Worm (Caenorhabditis elegans) whole organism, L3 larva: Measurements from ENCODE around the gene W06D11.3.

ENCODE experiments used
- R02D3.7 ChIP-seq: fragments of 150-350 bp; optimal IDR thresholded peaks from 2 replicates; lab custom pipeline; 2014; ENCODE audit warnings: missing biosample characterization, missing genetic modification characterization
- aly-2 ChIP-seq: fragments of 150-350 bp; optimal IDR thresholded peaks from 2 replicates; lab custom pipeline; 2014; ENCODE audit warnings: missing biosample characterization, missing genetic modification characterization
- ama-1 ChIP-seq: fragments of 150-350 bp; optimal IDR thresholded peaks from 2 replicates; lab custom pipeline; 2018
- ceh-28 ChIP-seq: fragments of 150-350 bp; optimal IDR thresholded peaks from 2 replicates; lab custom pipeline; 2014; ENCODE audit warnings: missing biosample characterization, missing genetic modification reagents, missing genetic modification characterization
- ceh-82 ChIP-seq: fragments of 150-350 bp; optimal IDR thresholded peaks from 2 replicates; lab custom pipeline; 2014; ENCODE audit warnings: missing biosample characterization, missing genetic modification characterization
- ceh-9 ChIP-seq: sonication (generic microtip); optimal IDR thresholded peaks from 2 replicates; lab custom pipeline; 2018; ENCODE audit warnings: missing biosample characterization, missing genetic modification characterization
- egl-27 ChIP-seq: sonication (generic microtip); optimal IDR thresholded peaks from 4 replicates; lab custom pipeline; 2017; ENCODE audit warnings: missing biosample characterization, missing genetic modification reagents, missing genetic modification characterization
- egl-5 ChIP-seq: fragments of 150-350 bp; optimal IDR thresholded peaks from 2 replicates; lab custom pipeline; 2017; ENCODE audit warnings: missing biosample characterization, missing genetic modification reagents, missing genetic modification characterization, inconsistent platforms
- elt-2 ChIP-seq: sonication (generic microtip); optimal IDR thresholded peaks from 2 replicates; lab custom pipeline; 2016; ENCODE audit warnings: missing genetic modification reagents, mild to moderate bottlenecking, missing genetic modification characterization, missing compliant biosample characterization
- elt-3 ChIP-seq, 3 experiments: fragments of 150-350 bp in 1 of 3; sonication (generic microtip) in 2 of 3; optimal IDR thresholded peaks; 2 replicates in 2 of 3; 4 replicates in 1 of 3; lab custom pipeline; 2014 to 2017; ENCODE audit warnings: missing biosample characterization in 3 of 3, missing genetic modification characterization in 3 of 3
- eor-1 ChIP-seq, 2 experiments: fragments of 150-350 bp; optimal IDR thresholded peaks; 2 replicates each; lab custom pipeline; 2014 to 2018; ENCODE audit warnings: missing biosample characterization in 2 of 2, missing genetic modification characterization in 2 of 2
- fkh-10 ChIP-seq: sonication (generic microtip); optimal IDR thresholded peaks from 2 replicates; lab custom pipeline; 2017; ENCODE audit warnings: missing biosample characterization, missing genetic modification reagents, missing genetic modification characterization
- fkh-2 ChIP-seq: fragments of 150-350 bp; optimal IDR thresholded peaks from 2 replicates; lab custom pipeline; 2014; ENCODE audit warnings: missing biosample characterization, missing genetic modification reagents, missing genetic modification characterization
- fos-1 ChIP-seq: fragments of 150-350 bp; optimal IDR thresholded peaks from 2 replicates; lab custom pipeline; 2014; ENCODE audit warnings: missing biosample characterization, missing genetic modification characterization
- jun-1 ChIP-seq: fragments of 150-350 bp; optimal IDR thresholded peaks from 2 replicates; lab custom pipeline; 2014; ENCODE audit warnings: missing biosample characterization, missing genetic modification reagents, missing genetic modification characterization
- lin-15B ChIP-seq: fragments of 150-350 bp; optimal IDR thresholded peaks from 2 replicates; lab custom pipeline; 2014; ENCODE audit warnings: missing biosample characterization, missing genetic modification characterization
- lin-39 ChIP-seq: fragments of 150-350 bp; optimal IDR thresholded peaks from 2 replicates; lab custom pipeline; 2018; ENCODE audit warnings: missing biosample characterization, missing genetic modification reagents, missing genetic modification characterization
- lsy-12 ChIP-seq: sonication (generic microtip); optimal IDR thresholded peaks from 2 replicates; lab custom pipeline; 2016; ENCODE audit warnings: mild to moderate bottlenecking, missing genetic modification characterization, missing compliant biosample characterization
- mdl-1 ChIP-seq: fragments of 150-350 bp; optimal IDR thresholded peaks from 2 replicates; lab custom pipeline; 2014; ENCODE audit warnings: missing biosample characterization, missing genetic modification characterization
- mml-1 ChIP-seq: fragments of 150-350 bp; sonication (generic microtip); optimal IDR thresholded peaks from 3 replicates; lab custom pipeline; 2014; ENCODE audit warnings: missing biosample characterization, missing genetic modification characterization
- nhr-11 ChIP-seq: fragments of 150-350 bp; optimal IDR thresholded peaks from 2 replicates; lab custom pipeline; 2014; ENCODE audit warnings: missing biosample characterization, missing genetic modification characterization
- nhr-12 ChIP-seq: fragments of 150-350 bp; optimal IDR thresholded peaks from 2 replicates; lab custom pipeline; 2014; ENCODE audit warnings: missing biosample characterization, missing genetic modification characterization
- nhr-23 ChIP-seq: fragments of 150-350 bp; optimal IDR thresholded peaks from 2 replicates; lab custom pipeline; 2014; ENCODE audit warnings: missing biosample characterization, missing genetic modification reagents, missing genetic modification characterization
- nhr-237 ChIP-seq: fragments of 150-350 bp; optimal IDR thresholded peaks from 2 replicates; lab custom pipeline; 2014; ENCODE audit warnings: missing biosample characterization, missing genetic modification characterization
- nhr-25 ChIP-seq: sonication (generic microtip); optimal IDR thresholded peaks from 2 replicates; lab custom pipeline; 2017; ENCODE audit warnings: missing biosample characterization, missing genetic modification characterization
- nhr-43 ChIP-seq: sonication (generic microtip); optimal IDR thresholded peaks from 2 replicates; lab custom pipeline; 2016; ENCODE audit warnings: mild to moderate bottlenecking, missing genetic modification characterization, missing compliant biosample characterization; ENCODE audit not compliant: poor library complexity, severe bottlenecking
- nhr-76 ChIP-seq: fragments of 150-350 bp; sonication (generic microtip); optimal IDR thresholded peaks from 5 replicates; lab custom pipeline; 2014; ENCODE audit warnings: missing biosample characterization, missing genetic modification characterization
- pqm-1 ChIP-seq: fragments of 150-350 bp; optimal IDR thresholded peaks from 2 replicates; lab custom pipeline; 2017; ENCODE audit warnings: missing biosample characterization, missing genetic modification characterization, inconsistent platforms
- sea-2 ChIP-seq: fragments of 150-350 bp; sonication (generic microtip); optimal IDR thresholded peaks from 4 replicates; lab custom pipeline; 2014; ENCODE audit warnings: missing biosample characterization, missing genetic modification reagents, missing genetic modification characterization
- skn-1 ChIP-seq: fragments of 150-350 bp; optimal IDR thresholded peaks from 2 replicates; lab custom pipeline; 2014; ENCODE audit warnings: missing biosample characterization, missing genetic modification characterization
- tbx-2 ChIP-seq: sonication (generic microtip); optimal IDR thresholded peaks from 2 replicates; lab custom pipeline; 2016; ENCODE audit warnings: mild to moderate bottlenecking, missing genetic modification characterization, missing compliant biosample characterization
- unc-39 ChIP-seq: sonication (generic microtip); optimal IDR thresholded peaks from 4 replicates; lab custom pipeline; 2017; ENCODE audit warnings: missing biosample characterization, missing genetic modification characterization
- unc-62 ChIP-seq: fragments of 150-350 bp; sonication (generic microtip); optimal IDR thresholded peaks from 4 replicates; lab custom pipeline; 2014; ENCODE audit warnings: missing biosample characterization, missing genetic modification reagents, missing genetic modification characterization
- zag-1 ChIP-seq: fragments of 150-350 bp; optimal IDR thresholded peaks from 2 replicates; lab custom pipeline; 2014; ENCODE audit warnings: missing biosample characterization, missing genetic modification characterization
- ztf-11 ChIP-seq: fragments of 150-350 bp; optimal IDR thresholded peaks from 2 replicates; lab custom pipeline; 2014; ENCODE audit warnings: missing biosample characterization, missing genetic modification characterization

The W06D11.3 gene

DNA sequence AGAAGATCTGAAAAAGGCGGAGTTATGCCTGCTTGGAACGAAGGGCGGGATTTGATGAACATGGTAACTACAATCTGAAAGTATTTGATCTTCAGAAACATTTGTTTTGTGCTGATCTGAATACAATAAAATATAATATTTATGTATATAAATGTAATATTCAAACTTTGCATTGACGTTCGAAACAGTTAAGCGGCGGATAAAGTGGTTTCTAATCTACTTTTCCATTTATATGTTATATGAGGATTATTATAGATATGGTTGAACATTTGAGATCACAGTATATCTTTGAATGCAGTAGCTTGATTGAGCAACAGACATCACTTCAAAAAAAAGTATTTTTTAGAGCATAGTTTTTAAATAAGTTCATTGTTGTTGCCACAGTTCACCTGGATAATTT lies 24.6 kb upstream of the W06D11.3 start, which contains the start of gene H19J13.2:
Gene H19J13.2 (minus strand): TSS at position 101 of the 400 bp plus-strand sequence.
- TF ChIP-seq fkh-10 (GFP tag; lab: Kevin White, UChicago) (no peak), ceh-9 (no peak), nhr-43 (tag; lab: Kevin White, UChicago) (no peak), ama-1 (lab: Kevin White, UChicago) (no peak), aly-2 (tag; lab: Kevin White, UChicago) (no peak), lsy-12 (tag; lab: Kevin White, UChicago) (no peak), lin-15B (no peak), nhr-76 (tag; lab: Kevin White, UChicago) (no peak), mml-1 (tag; lab: Kevin White, UChicago) (no peak), egl-27 (tag; lab: Kevin White, UChicago) (no peak), egl-5 (tag; lab: Kevin White, UChicago) (no peak), tbx-2 (tag; lab: Kevin White, UChicago) (no peak), mdl-1 (tag; lab: Kevin White, UChicago) (no peak), nhr-12 (tag; lab: Kevin White, UChicago) (no peak), elt-2 (tag; lab: Kevin White, UChicago) (no peak), ceh-28 (no peak), fkh-2 (no peak), unc-62 (GFP tag; lab: Kevin White, UChicago) (no peak)

DNA sequence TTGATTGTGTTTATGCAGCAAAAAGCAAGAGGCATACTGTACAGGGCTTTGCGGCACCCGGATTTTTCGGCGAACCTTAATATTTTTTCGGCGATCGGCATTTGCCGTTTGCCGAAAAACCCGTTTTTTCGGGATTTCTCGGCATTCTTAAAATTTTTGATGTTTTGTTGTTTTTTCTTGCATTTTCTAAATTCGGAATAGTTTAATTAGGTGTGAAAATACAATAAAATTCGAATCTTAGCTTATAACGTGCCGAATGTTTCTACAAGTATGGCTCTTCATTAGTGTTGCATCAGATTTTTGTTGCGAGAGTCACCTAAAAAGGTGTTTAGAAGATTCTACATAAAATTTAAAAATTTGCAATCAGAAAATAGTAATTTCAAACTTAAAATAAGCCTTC lies 22.9 kb upstream of the W06D11.3 start, which contains the start of gene C04B4.6:
Gene C04B4.6 (minus strand): TSS at position 101 of the 400 bp plus-strand sequence.
- TF ChIP-seq skn-1 (tag; lab: Kevin White, UChicago) (no peak), mml-1 (tag; lab: Kevin White, UChicago) (no peak), nhr-23 (tag; lab: Kevin White, UChicago) (no peak), pqm-1 (tag; lab: Kevin White, UChicago) (no peak), nhr-237 (tag; lab: Kevin White, UChicago) (no peak), jun-1 (tag; lab: Kevin White, UChicago) (no peak), fkh-2 (no peak), nhr-76 (tag; lab: Kevin White, UChicago) (no peak), nhr-12 (tag; lab: Kevin White, UChicago) (no peak), elt-2 (tag; lab: Kevin White, UChicago) (no peak), elt-3 (tag; optimal IDR thresholded peaks at IDR 0.05; lab: Kevin White, UChicago) (no peak), lin-39 (tag; lab: Kevin White, UChicago) (no peak), lsy-12 (tag; lab: Kevin White, UChicago) (no peak), zag-1 (no peak), mdl-1 (tag; lab: Kevin White, UChicago) (no peak)
- TF ChIP-seq, all 47 proteins: peak for 0

DNA sequence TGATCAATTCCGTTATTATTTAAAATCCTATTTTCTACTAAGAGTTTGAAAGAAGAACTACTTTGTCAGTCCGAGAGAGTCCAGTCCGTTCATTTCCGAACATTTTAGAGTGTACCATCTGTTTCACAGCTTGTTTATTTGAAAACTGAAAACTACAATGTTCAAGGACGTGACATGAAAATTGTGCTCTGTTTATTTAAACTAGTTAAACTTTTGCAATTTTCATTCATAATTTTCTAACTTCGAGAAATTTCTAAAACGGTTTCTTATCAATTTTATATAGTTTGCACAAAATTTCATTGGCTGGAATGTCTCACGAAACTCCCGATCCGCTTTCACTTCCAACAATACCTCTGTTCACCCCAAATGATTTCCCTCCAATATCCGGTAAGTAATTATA lies 18.0 kb upstream of the W06D11.3 start, which contains the start of gene C04B4.1:
Gene C04B4.1 (plus strand): TSS at position 301 of the 400 bp plus-strand sequence.
- no peak for TF ChIP-seq ztf-11 (tag; lab: Kevin White, UChicago)
- no peak for TF ChIP-seq unc-39 (tag; lab: Kevin White, UChicago)
- no peak for TF ChIP-seq mml-1 (tag; lab: Kevin White, UChicago)
- no peak for TF ChIP-seq nhr-11
- TF ChIP-seq skn-1 (tag; lab: Kevin White, UChicago): no peak
- TF ChIP-seq eor-1 (tag; optimal IDR thresholded peaks at IDR 0.05; lab: Kevin White, UChicago): no peak
- TF ChIP-seq aly-2 (tag; lab: Kevin White, UChicago): no peak
- no peak for TF ChIP-seq sea-2 (GFP tag; lab: Kevin White, UChicago)
- TF ChIP-seq egl-5 (tag; lab: Kevin White, UChicago): no peak
- TF ChIP-seq nhr-23 (tag; lab: Kevin White, UChicago): no peak
- TF ChIP-seq tbx-2 (tag; lab: Kevin White, UChicago): no peak

DNA sequence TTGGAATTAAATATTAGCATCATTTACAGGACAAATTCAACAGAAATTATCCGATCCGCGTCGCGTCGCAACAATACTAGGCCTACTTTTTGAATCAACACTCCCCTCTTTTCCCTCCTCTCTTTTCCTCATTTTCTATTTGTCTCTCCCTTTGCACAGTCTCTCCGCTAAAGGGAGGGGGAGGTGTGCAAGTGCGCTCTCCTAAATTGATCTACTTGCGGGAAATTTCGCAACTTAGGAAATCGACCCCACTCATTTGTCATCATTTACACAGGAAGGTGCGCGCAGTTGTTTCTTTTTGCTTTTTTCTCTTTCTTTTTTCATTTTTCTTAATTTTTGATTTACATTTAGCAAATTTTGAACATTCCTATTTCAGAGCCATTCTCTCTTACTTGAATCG lies 15.6 kb upstream of the W06D11.3 start, which contains the start of gene C04B4.2:
Gene C04B4.2 (plus strand): TSS at position 371 of the 400 bp plus-strand sequence.
- TF ChIP-seq nhr-25 (no peak), mdl-1 (tag; lab: Kevin White, UChicago) (no peak), zag-1 (no peak), ztf-11 (tag; lab: Kevin White, UChicago) (no peak), egl-5 (tag; lab: Kevin White, UChicago) (no peak)

DNA sequence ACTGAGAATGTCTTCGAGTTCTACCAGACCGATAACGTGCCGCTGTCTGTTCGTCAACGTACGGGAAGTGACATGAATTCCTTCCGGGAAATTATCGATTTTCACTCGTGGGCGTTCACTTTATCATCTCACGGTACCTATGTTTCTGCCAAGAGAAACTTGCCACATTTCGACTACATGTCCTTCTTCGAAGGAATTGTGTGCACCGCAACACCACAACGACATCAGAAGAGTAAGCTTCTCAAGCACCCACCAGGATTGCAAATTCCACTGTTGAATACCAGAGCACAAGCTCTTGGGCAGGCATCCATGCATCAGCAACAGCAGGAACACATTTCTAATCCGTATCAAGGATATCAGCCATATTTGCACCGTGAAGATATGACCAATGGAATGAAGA lies 14.3 kb upstream of the W06D11.3 start:
- TF ChIP-seq ceh-82 (tag; lab: Kevin White, UChicago) (no peak), fkh-10 (GFP tag; lab: Kevin White, UChicago) (no peak), fos-1 (tag; lab: Kevin White, UChicago) (no peak), nhr-237 (tag; lab: Kevin White, UChicago) (no peak), nhr-43 (tag; lab: Kevin White, UChicago) (no peak), nhr-76 (tag; lab: Kevin White, UChicago) (no peak), nhr-12 (tag; lab: Kevin White, UChicago) (no peak), ceh-28 (no peak), elt-2 (tag; lab: Kevin White, UChicago) (no peak), R02D3.7 (tag; lab: Kevin White, UChicago) (no peak), ama-1 (lab: Kevin White, UChicago) (no peak)
